Fruit fly (Drosophila melanogaster) whole organism, embryonic: ENCODE measurements around the gene mei-P26.

Experiments
- Adf1 ChIP-seq: fragments of 200-800 bp; sonication (Bioruptor generic); IDR thresholded peaks from 2 replicates; pipeline ENCODE4 v1.3.6; 2022; ENCODE audit warnings: missing biosample characterization, missing genetic modification characterization
- Blimp-1 ChIP-seq: fragments of 200-800 bp; sonication (Bioruptor generic); optimal IDR thresholded peaks from 3 replicates; lab custom pipeline; 2018; ENCODE audit warnings: missing biosample characterization, missing genetic modification characterization, mild to moderate bottlenecking, moderate library complexity, missing genetic modification reagents
- BtbVII ChIP-seq: fragments of 200-800 bp; sonication (Bioruptor generic); optimal IDR thresholded peaks from 3 replicates; lab custom pipeline; 2017; ENCODE audit warnings: missing biosample characterization, mild to moderate bottlenecking, missing genetic modification characterization
- Bteb2 ChIP-seq: fragments of 200-800 bp; sonication (Bioruptor generic); optimal IDR thresholded peaks from 2 replicates; lab custom pipeline; 2016; ENCODE audit warnings: missing biosample characterization, missing genetic modification characterization
- CG1024 ChIP-seq: fragments of 200-800 bp; sonication (Bioruptor generic); IDR thresholded peaks from 2 replicates; pipeline ENCODE4 v1.3.6; 2022; ENCODE audit warnings: missing biosample characterization, missing genetic modification characterization
- CG10565 ChIP-seq: fragments of 200-800 bp; sonication (Bioruptor generic); optimal IDR thresholded peaks from 3 replicates; lab custom pipeline; 2016; ENCODE audit warnings: missing biosample characterization, mild to moderate bottlenecking, missing genetic modification characterization
- CG11456 ChIP-seq: fragments of 200-800 bp; sonication (Bioruptor generic); IDR thresholded peaks from 3 replicates; pipeline ENCODE4 v1.3.6; 2022; ENCODE audit warnings: missing biosample characterization, missing genetic modification characterization
- CG12219 ChIP-seq: fragments of 200-800 bp; sonication (Bioruptor generic); optimal IDR thresholded peaks from 3 replicates; lab custom pipeline; 2018; ENCODE audit warnings: missing biosample characterization, mild to moderate bottlenecking, missing genetic modification characterization
- CG1233 ChIP-seq: fragments of 200-800 bp; sonication (Bioruptor generic); optimal IDR thresholded peaks from 4 replicates; lab custom pipeline; 2018; ENCODE audit warnings: missing biosample characterization, mild to moderate bottlenecking, missing genetic modification characterization
- CG12391 ChIP-seq: fragments of 200-800 bp; sonication (Bioruptor generic); optimal IDR thresholded peaks from 3 replicates; lab custom pipeline; 2018; ENCODE audit warnings: missing biosample characterization, mild to moderate bottlenecking, missing genetic modification characterization, moderate library complexity
- CG1647 ChIP-seq: fragments of 200-800 bp; sonication (Bioruptor generic); optimal IDR thresholded peaks from 3 replicates; lab custom pipeline; 2016; ENCODE audit warnings: missing biosample characterization, missing genetic modification characterization
- CG17328 ChIP-seq: fragments of 200-800 bp; sonication (Bioruptor generic); IDR thresholded peaks from 2 replicates; pipeline ENCODE4 v1.3.6; 2022; ENCODE audit warnings: missing biosample characterization, missing genetic modification characterization
- CG17802 ChIP-seq: fragments of 200-800 bp; sonication (Bioruptor generic); optimal IDR thresholded peaks from 2 replicates; lab custom pipeline; 2018; ENCODE audit warnings: missing biosample characterization, mild to moderate bottlenecking, missing genetic modification characterization, moderate library complexity
- CG1792 ChIP-seq: fragments of 200-800 bp; sonication (Bioruptor generic); optimal IDR thresholded peaks from 2 replicates; lab custom pipeline; 2016; ENCODE audit warnings: missing biosample characterization, missing genetic modification characterization
- CG18262 ChIP-seq: fragments of 200-800 bp; optimal IDR thresholded peaks from 3 replicates; lab custom pipeline; 2019; ENCODE audit warnings: missing biosample characterization, mild to moderate bottlenecking, missing genetic modification characterization, moderate library complexity
- CG2120 ChIP-seq: fragments of 200-800 bp; sonication (Bioruptor generic); optimal IDR thresholded peaks from 3 replicates; lab custom pipeline; 2016; ENCODE audit warnings: missing biosample characterization, missing genetic modification characterization
- CG30403 ChIP-seq: fragments of 200-800 bp; sonication (Bioruptor generic); optimal IDR thresholded peaks from 3 replicates; lab custom pipeline; 2016; ENCODE audit warnings: missing biosample characterization, missing genetic modification characterization
- CG34376 ChIP-seq: fragments of 200-800 bp; sonication (Bioruptor generic); optimal IDR thresholded peaks from 2 replicates; lab custom pipeline; 2018; ENCODE audit warnings: missing biosample characterization, mild to moderate bottlenecking, missing genetic modification characterization
- CG4404 ChIP-seq: fragments of 200-800 bp; sonication (Bioruptor generic); IDR thresholded peaks from 2 replicates; pipeline ENCODE4 v1.3.6; 2022; ENCODE audit warnings: missing biosample characterization, missing genetic modification characterization
- CG6272 ChIP-seq: fragments of 200-800 bp; sonication (Bioruptor generic); IDR thresholded peaks from 2 replicates; pipeline ENCODE4 v1.3.6; 2022; ENCODE audit warnings: missing biosample characterization, missing genetic modification characterization
- CG7839 ChIP-seq: fragments of 200-800 bp; sonication (Bioruptor generic); optimal IDR thresholded peaks from 3 replicates; lab custom pipeline; 2018; ENCODE audit warnings: missing biosample characterization, mild to moderate bottlenecking, missing genetic modification characterization, moderate library complexity
- CG8281 ChIP-seq: fragments of 200-800 bp; sonication (Bioruptor generic); optimal IDR thresholded peaks from 2 replicates; lab custom pipeline; 2018; ENCODE audit warnings: missing biosample characterization, mild to moderate bottlenecking, missing genetic modification characterization, moderate library complexity
- CG8944 ChIP-seq: fragments of 200-800 bp; sonication (Bioruptor generic); optimal IDR thresholded peaks from 3 replicates; lab custom pipeline; 2016; ENCODE audit warnings: missing biosample characterization, missing genetic modification characterization
- CG9437 ChIP-seq: fragments of 200-800 bp; sonication (Bioruptor generic); optimal IDR thresholded peaks from 2 replicates; lab custom pipeline; 2018; ENCODE audit warnings: missing biosample characterization, mild to moderate bottlenecking, missing genetic modification characterization
- CkIIα-i1 ChIP-seq: fragments of 200-800 bp; sonication (Bioruptor generic); IDR thresholded peaks from 2 replicates; pipeline ENCODE4 v1.3.6; 2022; ENCODE audit warnings: missing biosample characterization, missing genetic modification characterization
- Elba2 ChIP-seq: fragments of 200-800 bp; sonication (Bioruptor generic); optimal IDR thresholded peaks from 3 replicates; lab custom pipeline; 2016; ENCODE audit warnings: missing biosample characterization, missing genetic modification characterization
- Kr ChIP-seq: fragments of 200-800 bp; sonication (Bioruptor generic); optimal IDR thresholded peaks from 2 replicates; lab custom pipeline; 2017; ENCODE audit warnings: missing biosample characterization, mild to moderate bottlenecking, missing genetic modification characterization
- MTF-1 ChIP-seq: fragments of 200-800 bp; sonication (Bioruptor generic); optimal IDR thresholded peaks from 2 replicates; lab custom pipeline; 2018; ENCODE audit warnings: missing biosample characterization, mild to moderate bottlenecking, missing genetic modification characterization, borderline replicate concordance
- Neu2 ChIP-seq: fragments of 200-800 bp; sonication (Bioruptor generic); optimal IDR thresholded peaks from 3 replicates; lab custom pipeline; 2016; ENCODE audit warnings: missing biosample characterization, missing genetic modification characterization, borderline replicate concordance
- Oli ChIP-seq: fragments of 200-800 bp; sonication (Bioruptor generic); optimal IDR thresholded peaks from 2 replicates; lab custom pipeline; 2018; ENCODE audit warnings: missing biosample characterization, mild to moderate bottlenecking, missing genetic modification characterization, moderate library complexity
- Sin3A ChIP-seq: fragments of >200 bp; optimal IDR thresholded peaks from 2 replicates; lab custom pipeline; 2018
- Xbp1 ChIP-seq: fragments of 200-800 bp; sonication (Bioruptor generic); optimal IDR thresholded peaks from 3 replicates; lab custom pipeline; 2016; ENCODE audit warnings: missing biosample characterization, mild to moderate bottlenecking, missing genetic modification characterization
- chm ChIP-seq: fragments of 200-800 bp; sonication (Bioruptor generic); IDR thresholded peaks from 2 replicates; pipeline ENCODE4 v1.3.6; 2022; ENCODE audit warnings: missing biosample characterization, missing genetic modification characterization
- corto ChIP-seq: fragments of 200-800 bp; sonication (Bioruptor generic); optimal IDR thresholded peaks from 2 replicates; lab custom pipeline; 2016; ENCODE audit warnings: missing biosample characterization, mild to moderate bottlenecking, missing genetic modification characterization, moderate library complexity
- crol ChIP-seq: fragments of 200-800 bp; sonication (Bioruptor generic); IDR thresholded peaks from 2 replicates; pipeline ENCODE4 v1.3.6; 2022; ENCODE audit warnings: missing biosample characterization, missing genetic modification characterization
- dati ChIP-seq: fragments of 200-800 bp; sonication (Bioruptor generic); IDR thresholded peaks from 2 replicates; pipeline ENCODE4 v1.3.6; 2022; ENCODE audit warnings: missing biosample characterization, missing genetic modification characterization
- exex ChIP-seq: fragments of 200-800 bp; sonication (Bioruptor generic); optimal IDR thresholded peaks from 4 replicates; lab custom pipeline; 2018; ENCODE audit warnings: missing biosample characterization, mild to moderate bottlenecking, missing genetic modification characterization, moderate library complexity
- gcm ChIP-seq: fragments of 200-800 bp; sonication (Bioruptor generic); optimal IDR thresholded peaks from 2 replicates; lab custom pipeline; 2019; ENCODE audit warnings: missing biosample characterization, mild to moderate bottlenecking, missing genetic modification characterization, moderate library complexity
- gt ChIP-seq: fragments of 200-800 bp; sonication (Bioruptor generic); IDR thresholded peaks from 2 replicates; pipeline ENCODE4 v1.3.6; 2022; ENCODE audit warnings: missing biosample characterization, missing genetic modification characterization
- jumu ChIP-seq: fragments of 200-800 bp; sonication (Bioruptor generic); optimal IDR thresholded peaks from 3 replicates; lab custom pipeline; 2016; ENCODE audit warnings: missing biosample characterization, missing genetic modification characterization
- kay ChIP-seq: fragments of 200-800 bp; sonication (Bioruptor generic); optimal IDR thresholded peaks from 2 replicates; lab custom pipeline; 2016; ENCODE audit warnings: missing biosample characterization, missing genetic modification characterization
- kni ChIP-seq: fragments of 200-800 bp; sonication (Bioruptor generic); optimal IDR thresholded peaks from 3 replicates; lab custom pipeline; 2017; ENCODE audit warnings: mild to moderate bottlenecking, missing biosample characterization, missing genetic modification reagents, missing genetic modification characterization
- maf-S ChIP-seq: fragments of 200-800 bp; sonication (Bioruptor generic); optimal IDR thresholded peaks from 2 replicates; lab custom pipeline; 2016; ENCODE audit warnings: missing biosample characterization, missing genetic modification characterization
- nau ChIP-seq: fragments of 200-800 bp; sonication (Bioruptor generic); optimal IDR thresholded peaks from 3 replicates; lab custom pipeline; 2017; ENCODE audit warnings: missing biosample characterization, mild to moderate bottlenecking, missing genetic modification characterization, missing genetic modification reagents
- pan ChIP-seq, 4 experiments: fragments of >200 bp in 3 of 4; fragments of 200-800 bp in 1 of 4; sonication (Bioruptor generic) in 1 of 4; optimal IDR thresholded peaks in 3 of 4; IDR thresholded peaks in 1 of 4; 2 replicates each; pipeline versions ENCODE4 v1.3.6 to Lab custom; 2017 to 2022; ENCODE audit warnings: missing biosample characterization in 2 of 4, missing genetic modification characterization in 2 of 4, mixed read lengths in 1 of 4
- pho ChIP-seq: fragments of 200-800 bp; sonication (Bioruptor generic); optimal IDR thresholded peaks from 2 replicates; lab custom pipeline; 2016; ENCODE audit warnings: missing biosample characterization, missing genetic modification characterization
- seq ChIP-seq: fragments of 200-800 bp; sonication (Bioruptor generic); IDR thresholded peaks from 2 replicates; pipeline ENCODE4 v1.3.6; 2022; ENCODE audit warnings: missing biosample characterization, missing genetic modification characterization
- tgo ChIP-seq: fragments of 200-800 bp; sonication (Bioruptor generic); IDR thresholded peaks from 3 replicates; pipeline ENCODE4 v1.3.6; 2022; ENCODE audit warnings: missing biosample characterization, missing genetic modification characterization
- toy ChIP-seq: fragments of 200-800 bp; sonication (Bioruptor generic); IDR thresholded peaks from 2 replicates; pipeline ENCODE4 v1.3.6; 2022; ENCODE audit warnings: missing biosample characterization, missing genetic modification characterization
- twi ChIP-seq: fragments of 200-800 bp; optimal IDR thresholded peaks from 2 replicates; lab custom pipeline; 2019; ENCODE audit warnings: missing biosample characterization, mild to moderate bottlenecking, missing genetic modification characterization, moderate library complexity
- tx ChIP-seq: fragments of 200-800 bp; sonication (Bioruptor generic); optimal IDR thresholded peaks from 2 replicates; lab custom pipeline; 2016; ENCODE audit warnings: missing biosample characterization, missing genetic modification characterization
- wdn ChIP-seq: fragments of 200-800 bp; sonication (Bioruptor generic); IDR thresholded peaks from 2 replicates; pipeline ENCODE4 v1.3.6; 2022; ENCODE audit warnings: missing biosample characterization, missing genetic modification characterization

mei-P26 gene

dm6 chrX:9152127-9152598, 10.9 kb upstream of the mei-P26 start (continued):
- TF ChIP-seq CG4404 (GFP tag; lab: Robert Waterston, UW): no peak
- peak; percentile 91 for TF ChIP-seq Elba2 (GFP tag; lab: Kevin White, UChicago)
- TF ChIP-seq CG34376 (GFP tag; lab: Kevin White, UChicago): peak; percentile 59
- peak; percentile 96 for TF ChIP-seq wdn (GFP tag; lab: Robert Waterston, UW)
- no peak for TF ChIP-seq MTF-1 (GFP tag; lab: Kevin White, UChicago)
- no peak for TF ChIP-seq CG1647
- TF ChIP-seq CG12219 (GFP tag; lab: Kevin White, UChicago): no peak
- TF ChIP-seq CG17328: 0 out of 2 replicates have a peak, but pooled peaks have one; percentile 11
- no peak for TF ChIP-seq gt
- TF ChIP-seq nau: no peak
- TF ChIP-seq CG1792 (GFP tag; lab: Kevin White, UChicago): no peak
- peak; percentile 64; the same call in 1 of the 2 replicates for TF ChIP-seq chm (GFP tag; lab: Robert Waterston, UW)
- no peak for TF ChIP-seq pan (optimal IDR thresholded peaks at IDR 0.05; lab: Kevin White, UChicago)
- TF ChIP-seq pan (GFP tag; optimal IDR thresholded peaks at IDR 0.05 in 1 of 2, IDR thresholded peaks at IDR 0.05 in 1 of 2): peak in 1 of 2 experiments; percentile 55
- peak; percentile 22; the same call in 1 of the 2 replicates for TF ChIP-seq CG1024
- no peak for TF ChIP-seq seq (GFP tag; lab: Robert Waterston, UW)
- TF ChIP-seq toy (GFP tag; lab: Robert Waterston, UW): no peak
- TF ChIP-seq pho: no peak
- TF ChIP-seq CG10565: no peak
- TF ChIP-seq twi (tag; lab: Kevin White, UChicago): no peak
- TF ChIP-seq crol (GFP tag; lab: Robert Waterston, UW): no peak
- peak; percentile 22 for TF ChIP-seq exex (tag; lab: Kevin White, UChicago)
- TF ChIP-seq CkIIα-i1 (GFP tag; lab: Robert Waterston, UW): no peak
- TF ChIP-seq CG12391: peak; percentile 31
- no peak for TF ChIP-seq Kr
- TF ChIP-seq CG11456 (GFP tag; lab: Robert Waterston, UW): peak; percentile 60; the same call in 1 of the 3 replicates
- TF ChIP-seq gcm (GFP tag; lab: Kevin White, UChicago): peak; percentile 39
- 0 out of 3 replicates have a peak, but pooled peaks have one; percentile 15 for TF ChIP-seq tgo (GFP tag; lab: Robert Waterston, UW)
- TF ChIP-seq dati (GFP tag; lab: Robert Waterston, UW): no peak
- TF ChIP-seq kay (GFP tag; lab: Kevin White, UChicago): no peak
- TF ChIP-seq Sin3A (lab: Kevin White, UChicago): no peak
- no peak for TF ChIP-seq tx (GFP tag; lab: Kevin White, UChicago)
- no peak for TF ChIP-seq CG8944
- no peak for TF ChIP-seq CG9437
- peak; percentile 17 for TF ChIP-seq Bteb2 (GFP tag; lab: Kevin White, UChicago)
- no peak for TF ChIP-seq Neu2
- TF ChIP-seq Xbp1 (GFP tag; lab: Kevin White, UChicago): peak; percentile 39
- TF ChIP-seq maf-S (GFP tag; lab: Kevin White, UChicago): no peak
- TF ChIP-seq Adf1 (GFP tag; lab: Robert Waterston, UW): peak; percentile 45

dm6 chrX:9155134-9155533, 7.9 kb upstream of the mei-P26 start:
- TF ChIP-seq CG6272 (no peak), CG18262 (tag; lab: Kevin White, UChicago) (peak; percentile 74), CG17802 (tag; lab: Kevin White, UChicago) (no peak), Blimp-1 (peak; percentile 66), CG17328 (0 out of 2 replicates have a peak, but pooled peaks have one; percentile 16), CG7839 (tag; lab: Kevin White, UChicago) (peak; percentile 73), CG1233 (GFP tag; lab: Kevin White, UChicago) (peak; percentile 40), tx (GFP tag; lab: Kevin White, UChicago) (peak; percentile 9), corto (GFP tag; lab: Kevin White, UChicago) (peak; percentile 59), CG30403 (GFP tag; lab: Kevin White, UChicago) (peak; percentile 67), Oli (tag; lab: Kevin White, UChicago) (peak; percentile 67), CG8281 (tag; lab: Kevin White, UChicago) (no peak), CG2120 (GFP tag; lab: Kevin White, UChicago) (peak; percentile 67), kni (no peak), BtbVII (GFP tag; lab: Kevin White, UChicago) (peak; percentile 31), jumu (GFP tag; lab: Kevin White, UChicago) (peak; percentile 3)
